Fruit fly (Drosophila melanogaster) whole organism, embryonic: ENCODE results near the gene CG4230.

Experiments
- CG12236 ChIP-seq: fragments of 200-800 bp; sonication (Bioruptor generic); optimal IDR thresholded peaks from 2 replicates; lab custom pipeline; 2016; ENCODE audit warnings: missing biosample characterization, missing genetic modification characterization
- CG14050 ChIP-seq: fragments of 200-800 bp; sonication (Bioruptor generic); IDR thresholded peaks from 3 replicates; pipeline ENCODE4 v1.3.6; 2022; ENCODE audit warnings: missing biosample characterization, missing genetic modification characterization
- CG14710 ChIP-seq: fragments of 200-800 bp; sonication (Bioruptor generic); optimal IDR thresholded peaks from 3 replicates; lab custom pipeline; 2019; ENCODE audit warnings: missing biosample characterization, mild to moderate bottlenecking, missing genetic modification characterization, moderate library complexity
- CG14965 ChIP-seq: fragments of 200-800 bp; sonication (Bioruptor generic); optimal IDR thresholded peaks from 2 replicates; lab custom pipeline; 2016; ENCODE audit warnings: missing biosample characterization, missing genetic modification characterization, borderline replicate concordance
- CG15073 ChIP-seq: fragments of 200-800 bp; sonication (Bioruptor generic); optimal IDR thresholded peaks from 2 replicates; lab custom pipeline; 2016; ENCODE audit warnings: missing biosample characterization, missing genetic modification characterization
- CG16813 ChIP-seq: fragments of 200-800 bp; sonication (Bioruptor generic); IDR thresholded peaks from 3 replicates; pipeline ENCODE4 v1.3.6; 2022; ENCODE audit warnings: missing biosample characterization, missing genetic modification characterization; ENCODE audit not compliant: partially characterized antibody
- CG16863 ChIP-seq: fragments of 200-800 bp; sonication (Bioruptor generic); optimal IDR thresholded peaks from 3 replicates; lab custom pipeline; 2016; ENCODE audit warnings: missing biosample characterization, missing genetic modification characterization
- CG31441 ChIP-seq: fragments of 200-800 bp; sonication (Bioruptor generic); IDR thresholded peaks from 2 replicates; pipeline ENCODE4 v1.3.6; 2022; ENCODE audit warnings: missing biosample characterization, missing genetic modification characterization
- CG3995 ChIP-seq: fragments of 200-800 bp; sonication (Bioruptor generic); optimal IDR thresholded peaks from 3 replicates; lab custom pipeline; 2016; ENCODE audit warnings: missing biosample characterization, missing genetic modification characterization
- CG4730 ChIP-seq: fragments of 200-800 bp; sonication (Bioruptor generic); IDR thresholded peaks from 2 replicates; pipeline ENCODE4 v1.3.6; 2022; ENCODE audit warnings: missing biosample characterization, missing genetic modification characterization
- CG6254 ChIP-seq: fragments of 200-800 bp; sonication (Bioruptor generic); optimal IDR thresholded peaks from 3 replicates; lab custom pipeline; 2017; ENCODE audit warnings: mild to moderate bottlenecking, missing biosample characterization, missing genetic modification reagents, missing genetic modification characterization
- CG6765 ChIP-seq: fragments of 200-800 bp; sonication (Bioruptor generic); optimal IDR thresholded peaks from 3 replicates; lab custom pipeline; 2017; ENCODE audit warnings: missing biosample characterization, mild to moderate bottlenecking, missing genetic modification characterization
- CG7839 ChIP-seq: fragments of 200-800 bp; sonication (Bioruptor generic); optimal IDR thresholded peaks from 3 replicates; lab custom pipeline; 2018; ENCODE audit warnings: missing biosample characterization, mild to moderate bottlenecking, missing genetic modification characterization, moderate library complexity
- Chrac-16 ChIP-seq: fragments of 200-800 bp; sonication (Bioruptor generic); optimal IDR thresholded peaks from 3 replicates; lab custom pipeline; 2016; ENCODE audit warnings: missing biosample characterization, missing genetic modification characterization
- CkIIα-i1 ChIP-seq: fragments of 200-800 bp; sonication (Bioruptor generic); IDR thresholded peaks from 2 replicates; pipeline ENCODE4 v1.3.6; 2022; ENCODE audit warnings: missing biosample characterization, missing genetic modification characterization
- D ChIP-seq, 2 experiments: fragments of 200-800 bp in 1 of 2; fragments of >200 bp in 1 of 2; sonication (Bioruptor generic) in 1 of 2; optimal IDR thresholded peaks; 2 replicates in 1 of 2; 3 replicates in 1 of 2; lab custom pipeline; 2017; ENCODE audit warnings: mild to moderate bottlenecking in 1 of 2, missing biosample characterization in 1 of 2, missing genetic modification characterization in 1 of 2, missing genetic modification reagents in 1 of 2
- Dip3 ChIP-seq: fragments of 200-800 bp; sonication (Bioruptor generic); optimal IDR thresholded peaks from 3 replicates; lab custom pipeline; 2016; ENCODE audit warnings: missing biosample characterization, missing genetic modification characterization
- ERR ChIP-seq: fragments of 200-800 bp; sonication (Bioruptor generic); optimal IDR thresholded peaks from 2 replicates; lab custom pipeline; 2016; ENCODE audit warnings: missing biosample characterization, missing genetic modification characterization
- Elba2 ChIP-seq: fragments of 200-800 bp; sonication (Bioruptor generic); optimal IDR thresholded peaks from 3 replicates; lab custom pipeline; 2016; ENCODE audit warnings: missing biosample characterization, missing genetic modification characterization
- Fer1 ChIP-seq: fragments of 200-800 bp; sonication (Bioruptor generic); optimal IDR thresholded peaks from 2 replicates; lab custom pipeline; 2017; ENCODE audit warnings: missing biosample characterization, mild to moderate bottlenecking, missing genetic modification characterization
- HLH54F ChIP-seq: fragments of 200-800 bp; sonication (Bioruptor generic); optimal IDR thresholded peaks from 3 replicates; lab custom pipeline; 2016; ENCODE audit warnings: missing biosample characterization, missing genetic modification characterization
- Hr51 ChIP-seq, 2 experiments: fragments of 200-800 bp; sonication (Bioruptor generic); optimal IDR thresholded peaks; 2 replicates in 1 of 2; 3 replicates in 1 of 2; lab custom pipeline; 2016 to 2018; ENCODE audit warnings: missing biosample characterization in 2 of 2, missing genetic modification characterization in 2 of 2, mild to moderate bottlenecking in 1 of 2, moderate library complexity in 1 of 2
- Lhr ChIP-seq: fragments of 200-800 bp; sonication (Bioruptor generic); optimal IDR thresholded peaks from 3 replicates; lab custom pipeline; 2017; ENCODE audit warnings: mild to moderate bottlenecking, missing biosample characterization, missing genetic modification reagents, missing genetic modification characterization
- Med ChIP-seq: fragments of 200-800 bp; sonication (Bioruptor generic); peaks from one replicate; lab custom pipeline; 2016; ENCODE audit warnings: missing biosample characterization, missing genetic modification characterization, mild to moderate bottlenecking, inconsistent platforms, moderate library complexity
- Neu2 ChIP-seq: fragments of 200-800 bp; sonication (Bioruptor generic); optimal IDR thresholded peaks from 3 replicates; lab custom pipeline; 2016; ENCODE audit warnings: missing biosample characterization, missing genetic modification characterization, borderline replicate concordance
- Xrp1 ChIP-seq: fragments of 200-800 bp; sonication (Bioruptor generic); IDR thresholded peaks from 2 replicates; pipeline ENCODE4 v1.3.6; 2022; ENCODE audit warnings: missing biosample characterization, missing genetic modification characterization
- abd-A ChIP-seq: fragments of 200-800 bp; sonication (Bioruptor generic); optimal IDR thresholded peaks from 3 replicates; lab custom pipeline; 2019; ENCODE audit warnings: missing biosample characterization, mild to moderate bottlenecking, missing genetic modification characterization, moderate library complexity
- ac ChIP-seq: fragments of 200-800 bp; sonication (Bioruptor generic); optimal IDR thresholded peaks from 3 replicates; lab custom pipeline; 2017; ENCODE audit warnings: missing biosample characterization, mild to moderate bottlenecking, missing genetic modification characterization
- al ChIP-seq: fragments of 200-800 bp; sonication (Bioruptor generic); IDR thresholded peaks from 2 replicates; pipeline ENCODE4 v1.3.6; 2022; ENCODE audit warnings: missing biosample characterization, missing genetic modification characterization
- bab2 ChIP-seq: fragments of 200-800 bp; sonication (Bioruptor generic); optimal IDR thresholded peaks from 2 replicates; lab custom pipeline; 2016; ENCODE audit warnings: missing biosample characterization, missing genetic modification characterization
- bowl ChIP-seq: fragments of 200-800 bp; sonication (Bioruptor generic); IDR thresholded peaks from 2 replicates; pipeline ENCODE4 v1.3.6; 2022; ENCODE audit warnings: missing biosample characterization, missing genetic modification characterization
- cg ChIP-seq: fragments of 200-800 bp; sonication (Bioruptor generic); optimal IDR thresholded peaks from 3 replicates; lab custom pipeline; 2019; ENCODE audit warnings: missing biosample characterization, mild to moderate bottlenecking, missing genetic modification characterization, moderate library complexity
- dimm ChIP-seq: fragments of 200-800 bp; sonication (Bioruptor generic); IDR thresholded peaks from 2 replicates; pipeline ENCODE4 v1.3.6; 2022; ENCODE audit warnings: missing biosample characterization, missing genetic modification characterization
- dmrt99B ChIP-seq: fragments of 200-800 bp; sonication (Bioruptor generic); optimal IDR thresholded peaks from 2 replicates; lab custom pipeline; 2018; ENCODE audit warnings: missing biosample characterization, mild to moderate bottlenecking, missing genetic modification characterization, moderate library complexity
- en ChIP-seq: fragments of 200-800 bp; sonication (Bioruptor generic); optimal IDR thresholded peaks from 2 replicates; lab custom pipeline; 2016; ENCODE audit warnings: missing biosample characterization, missing genetic modification characterization
- fru ChIP-seq: fragments of >200 bp; optimal IDR thresholded peaks from 2 replicates; lab custom pipeline; 2017
- grn ChIP-seq: fragments of 200-800 bp; sonication (Bioruptor generic); optimal IDR thresholded peaks from 3 replicates; lab custom pipeline; 2017; ENCODE audit warnings: missing biosample characterization, missing genetic modification characterization
- gsb-n ChIP-seq: fragments of 200-800 bp; sonication (Bioruptor generic); optimal IDR thresholded peaks from 3 replicates; lab custom pipeline; 2018; ENCODE audit warnings: missing biosample characterization, mild to moderate bottlenecking, missing genetic modification characterization
- kah ChIP-seq: fragments of 200-800 bp; sonication (Bioruptor generic); optimal IDR thresholded peaks from 2 replicates; lab custom pipeline; 2018; ENCODE audit warnings: missing biosample characterization, mild to moderate bottlenecking, missing genetic modification characterization
- lab ChIP-seq: fragments of 200-800 bp; sonication (Bioruptor generic); optimal IDR thresholded peaks from 3 replicates; lab custom pipeline; 2017; ENCODE audit warnings: missing biosample characterization, missing genetic modification characterization, mild to moderate bottlenecking, moderate library complexity, missing genetic modification reagents
- mam ChIP-seq: fragments of 200-800 bp; sonication (Bioruptor generic); optimal IDR thresholded peaks from 3 replicates; lab custom pipeline; 2016; ENCODE audit warnings: missing biosample characterization, missing genetic modification characterization
- pzg ChIP-seq: fragments of 200-800 bp; sonication (Bioruptor generic); optimal IDR thresholded peaks from 3 replicates; lab custom pipeline; 2018; ENCODE audit warnings: missing biosample characterization, mild to moderate bottlenecking, missing genetic modification characterization, moderate library complexity
- sens ChIP-seq: fragments of 200-800 bp; sonication (Bioruptor generic); peaks from one replicate; lab custom pipeline; 2016; ENCODE audit warnings: missing biosample characterization, missing genetic modification characterization
- sna ChIP-seq: fragments of 200-800 bp; sonication (Bioruptor generic); IDR thresholded peaks from 2 replicates; pipeline ENCODE4 v1.3.6; 2022; ENCODE audit warnings: missing biosample characterization, missing genetic modification characterization; ENCODE audit not compliant: partially characterized antibody
- tio ChIP-seq: fragments of 200-800 bp; sonication (Bioruptor generic); optimal IDR thresholded peaks from 2 replicates; lab custom pipeline; 2017; ENCODE audit warnings: missing biosample characterization, missing genetic modification characterization, inconsistent platforms
- trh ChIP-seq: fragments of 200-800 bp; sonication (Bioruptor generic); optimal IDR thresholded peaks from 2 replicates; lab custom pipeline; 2016; ENCODE audit warnings: missing biosample characterization, missing genetic modification characterization
- ttk ChIP-seq: fragments of 200-800 bp; sonication (Bioruptor generic); IDR thresholded peaks from 2 replicates; pipeline ENCODE4 v2.1.2; 2022; ENCODE audit warnings: missing biosample characterization, missing genetic modification characterization
- usp ChIP-seq: fragments of >200 bp; optimal IDR thresholded peaks from 2 replicates; lab custom pipeline; 2017; ENCODE audit warnings: missing biosample characterization, missing genetic modification characterization
- wdn ChIP-seq: fragments of 200-800 bp; sonication (Bioruptor generic); IDR thresholded peaks from 2 replicates; pipeline ENCODE4 v1.3.6; 2022; ENCODE audit warnings: missing biosample characterization, missing genetic modification characterization
- z ChIP-seq: fragments of 200-800 bp; sonication (Bioruptor generic); IDR thresholded peaks from 3 replicates; pipeline ENCODE4 v1.3.6; 2022; ENCODE audit warnings: missing biosample characterization, missing genetic modification characterization
- zfh2 ChIP-seq: fragments of 200-800 bp; sonication (Bioruptor generic); optimal IDR thresholded peaks from 2 replicates; lab custom pipeline; 2016; ENCODE audit warnings: missing biosample characterization, missing genetic modification characterization

The CG4230 gene

dm6 chr2L:5084586-5085257, 11.3 kb upstream of the CG4230 start (continued):
- no peak for TF ChIP-seq CG4730 (GFP tag; lab: Robert Waterston, UW)
- TF ChIP-seq zfh2 (GFP tag; lab: Kevin White, UChicago), result no peak
- no peak for TF ChIP-seq gsb-n (tag; lab: Kevin White, UChicago)
- no peak for TF ChIP-seq CG14710 (tag; lab: Kevin White, UChicago)
- TF ChIP-seq Lhr (GFP tag; lab: Kevin White, UChicago), result no peak
- peak; percentile 80 for TF ChIP-seq sens (GFP tag; lab: Kevin White, UChicago)
- no peak for TF ChIP-seq cg (GFP tag; lab: Kevin White, UChicago)
- no peak for TF ChIP-seq CG16813 (GFP tag; lab: Robert Waterston, UW)
- TF ChIP-seq CG6254 (GFP tag; lab: Kevin White, UChicago), result no peak
- TF ChIP-seq Xrp1 (GFP tag; lab: Robert Waterston, UW), result no peak
- no peak for TF ChIP-seq ac (GFP tag; lab: Kevin White, UChicago)
- TF ChIP-seq HLH54F (GFP tag; lab: Kevin White, UChicago), result no peak
- TF ChIP-seq z (GFP tag; lab: Robert Waterston, UW), result no peak
- TF ChIP-seq Fer1 (GFP tag; lab: Kevin White, UChicago), result no peak
- no peak for TF ChIP-seq abd-A (tag; lab: Kevin White, UChicago)
- TF ChIP-seq dmrt99B (tag; lab: Kevin White, UChicago), result no peak
- TF ChIP-seq Hr51 (GFP tag; optimal IDR thresholded peaks at IDR 0.05; lab: Kevin White, UChicago), result peak in 1 of 2 experiments; percentile 21
- TF ChIP-seq bab2 (GFP tag; lab: Kevin White, UChicago), result no peak
- TF ChIP-seq al (GFP tag; lab: Robert Waterston, UW), result no peak
- TF ChIP-seq CG14965 (GFP tag; lab: Kevin White, UChicago), result no peak
- TF ChIP-seq pzg, result no peak
- no peak for TF ChIP-seq CG31441
- no peak for TF ChIP-seq Elba2 (GFP tag; lab: Kevin White, UChicago)
- TF ChIP-seq bowl (GFP tag; lab: Robert Waterston, UW), result no peak
- no peak for TF ChIP-seq mam (GFP tag; lab: Kevin White, UChicago)
- TF ChIP-seq grn (GFP tag; lab: Kevin White, UChicago), result no peak
- TF ChIP-seq sna (GFP tag; lab: Robert Waterston, UW), result no peak
- TF ChIP-seq ERR (GFP tag; lab: Kevin White, UChicago), result no peak
- no peak for TF ChIP-seq CG16863
- TF ChIP-seq tio (GFP tag; lab: Kevin White, UChicago), result no peak
- no peak for TF ChIP-seq usp (GFP tag; lab: Kevin White, UChicago)
- TF ChIP-seq ttk (GFP tag; lab: Robert Waterston, UW), result no peak
- no peak for TF ChIP-seq trh (GFP tag; lab: Kevin White, UChicago)
- no peak for TF ChIP-seq CG14050 (GFP tag; lab: Robert Waterston, UW)
- no peak for TF ChIP-seq kah (GFP tag; lab: Kevin White, UChicago)
- TF ChIP-seq fru (lab: Kevin White, UChicago), result no peak
- TF ChIP-seq en, result no peak
- TF ChIP-seq Neu2 (GFP tag; lab: Kevin White, UChicago), result no peak
- TF ChIP-seq wdn (GFP tag; lab: Robert Waterston, UW), result no peak
- TF ChIP-seq lab, result no peak
- TF ChIP-seq D (optimal IDR thresholded peaks at IDR 0.05; lab: Kevin White, UChicago), result no peak
- no peak for TF ChIP-seq D (GFP tag; optimal IDR thresholded peaks at IDR 0.05; lab: Kevin White, UChicago)
- TF ChIP-seq Dip3 (GFP tag; lab: Kevin White, UChicago), result peak; percentile 45
- TF ChIP-seq CkIIα-i1 (GFP tag; lab: Robert Waterston, UW), result no peak
- no peak for TF ChIP-seq CG7839 (tag; lab: Kevin White, UChicago)
- TF ChIP-seq CG6765 (GFP tag; lab: Kevin White, UChicago), result no peak
- no peak for TF ChIP-seq CG15073
- no peak for TF ChIP-seq CG3995 (GFP tag; lab: Kevin White, UChicago)
- TF ChIP-seq Chrac-16 (GFP tag; lab: Kevin White, UChicago), result no peak
- TF ChIP-seq CG12236 (GFP tag; lab: Kevin White, UChicago), result no peak
- peak; percentile 55 for TF ChIP-seq Med
- TF ChIP-seq dimm (GFP tag; lab: Robert Waterston, UW), result no peak
